Fruit fly (Drosophila melanogaster) Kc167 (cell line): ENCODE data around the gene CG6937.

Experiments used
- h ChIP-seq: fragments of >200 bp; optimal IDR thresholded peaks from 3 replicates; lab custom pipeline; 2018; ENCODE audit warnings: missing external identifiers
- ttk ChIP-seq: sonication (Bioruptor generic); optimal IDR thresholded peaks from 2 replicates; lab custom pipeline; 2017; ENCODE audit warnings: missing external identifiers

DNA sequence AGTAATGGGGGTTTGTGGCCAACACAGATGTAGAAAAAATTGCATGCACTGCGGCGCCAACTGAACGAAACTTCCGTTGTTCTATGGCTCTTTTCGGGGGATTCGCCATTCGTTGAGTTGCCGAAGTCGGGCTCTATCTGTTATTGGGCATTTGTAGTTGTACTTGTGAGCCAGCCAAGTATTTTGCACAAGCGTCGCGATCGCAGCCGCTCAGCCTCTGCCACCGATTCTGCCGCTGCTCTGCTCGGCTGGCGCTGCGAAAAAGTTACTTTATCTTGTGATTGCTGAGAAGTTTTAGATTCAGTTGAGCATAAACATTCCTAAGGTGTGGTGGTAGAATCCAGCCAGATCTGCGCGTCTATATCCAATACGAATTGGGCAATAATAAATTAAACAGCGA is 14.7 kb upstream of the CG6937 start, which contains the start of gene CG33110:
- TF ChIP-seq ttk (lab: Kevin White, UChicago), result no peak
- no peak for TF ChIP-seq h
